Fruit fly (Drosophila melanogaster) whole organism, prepupa: Measurements from ENCODE around the gene CG32817.

Experiments used
- CG11294 ChIP-seq: fragments of 200-800 bp; sonication (Bioruptor generic); IDR thresholded peaks from 2 replicates; pipeline ENCODE4 v1.3.6; 2022; ENCODE audit warnings: missing biosample characterization, missing genetic modification characterization
- Eip75B ChIP-seq: fragments of 200-800 bp; sonication (Bioruptor generic); optimal IDR thresholded peaks from 3 replicates; lab custom pipeline; 2016; ENCODE audit warnings: missing biosample characterization, missing genetic modification characterization

DNA sequence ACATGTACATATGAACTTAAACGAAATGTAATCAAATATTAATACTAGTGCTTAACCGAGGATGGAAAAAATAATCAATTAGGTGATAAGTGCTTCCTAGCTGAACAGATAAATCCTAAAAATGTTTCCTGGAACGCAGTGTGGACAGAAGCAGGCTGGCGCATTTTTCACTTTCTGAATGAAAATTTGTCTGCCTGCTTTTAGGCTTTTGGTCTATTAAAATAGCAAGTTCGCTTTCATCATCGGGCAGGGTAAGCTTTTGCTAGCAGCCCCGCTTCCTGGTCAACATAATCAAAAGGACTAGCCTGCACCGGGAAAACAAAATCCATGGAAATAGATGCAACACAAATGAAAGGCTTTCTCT lies 15.3 kb downstream of the CG32817 start:
- TF ChIP-seq Eip75B (GFP tag; lab: Kevin White, UChicago) (no peak), CG11294 (GFP tag; lab: Robert Waterston, UW) (no peak)
